Worm (Caenorhabditis elegans) whole organism, late embryonic: Measurements from ENCODE around the gene T21E8.5.

ENCODE experiments used
- elt-4 ChIP-seq: sonication (generic microtip); optimal IDR thresholded peaks from 2 replicates; lab custom pipeline; 2016; ENCODE audit warnings: missing genetic modification characterization, missing compliant biosample characterization
- ets-4 ChIP-seq: sonication (generic microtip); optimal IDR thresholded peaks from 2 replicates; lab custom pipeline; 2016; ENCODE audit warnings: missing genetic modification characterization, missing compliant biosample characterization
- eyg-1 ChIP-seq: sonication (generic microtip); optimal IDR thresholded peaks from 2 replicates; lab custom pipeline; 2016; ENCODE audit warnings: missing genotype, missing genetic modification characterization, missing compliant biosample characterization

ce11 chrX:10890456-10890855, 4.5 kb downstream of the T21E8.5 start, which contains the start of gene F47B10.5:
- TF ChIP-seq ets-4 (tag; lab: Kevin White, UChicago) = no peak
- TF ChIP-seq elt-4 (tag; lab: Kevin White, UChicago) = no peak
- no peak for TF ChIP-seq eyg-1 (tag; lab: Kevin White, UChicago)
